Worm (Caenorhabditis elegans): ENCODE data around the gene nhr-262.

DNA sequence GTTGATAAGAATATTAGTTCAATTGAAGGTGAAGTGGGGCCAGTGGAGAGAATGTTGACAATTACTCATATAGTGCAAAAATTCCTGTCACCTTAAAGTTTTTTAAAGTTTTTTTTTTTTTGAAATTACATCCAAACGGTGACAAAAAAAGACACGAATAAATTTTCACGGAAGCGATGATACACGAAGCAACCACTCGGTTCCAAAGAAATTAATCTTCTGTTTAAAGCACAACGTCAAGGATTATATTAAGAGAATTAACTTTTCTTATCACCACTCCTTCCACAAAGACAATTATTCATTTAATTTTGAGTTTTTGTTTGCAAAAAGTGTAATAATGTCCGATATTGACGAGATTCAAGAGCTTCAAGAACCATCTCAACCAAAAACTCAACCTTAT, 39.3 kb upstream of the nhr-262 start, which contains the start of gene clec-28:
- TF ChIP-seq W03F9.2 (tag; optimal IDR thresholded peaks at IDR 0.05) (no peak), him-1 (tag; optimal IDR thresholded peaks at IDR 0.05) (no peak)
